Worm (Caenorhabditis elegans): ENCODE results near the gene snr-1.

The snr-1 gene

ce11 chrIV:17084317-17084716 is 3.5 kb upstream of the snr-1 start:
- TF ChIP-seq sptf-1 (tag; optimal IDR thresholded peaks at IDR 0.05) (no peak), blmp-1 (tag; optimal IDR thresholded peaks at IDR 0.05) (no peak), snpc-4 (tag; optimal IDR thresholded peaks at IDR 0.05) (no peak)

DNA sequence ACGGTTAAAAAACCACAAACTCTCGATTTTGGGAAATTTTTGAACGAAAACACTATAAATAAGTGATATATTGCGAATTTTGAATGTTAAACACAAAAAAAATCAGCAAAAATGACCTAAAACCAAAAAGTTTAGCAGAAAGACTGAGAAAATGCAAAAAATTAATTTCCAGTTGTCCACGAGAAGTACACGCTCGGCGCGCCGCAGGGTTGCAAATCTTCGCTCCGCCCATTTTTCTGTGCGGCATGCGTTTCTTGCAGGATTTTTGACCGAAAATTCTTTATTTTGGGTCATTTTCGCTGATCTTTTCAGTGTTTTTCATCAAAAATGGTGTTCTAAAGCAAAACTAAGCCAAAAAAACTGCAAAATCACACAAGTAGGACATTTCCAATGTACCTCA is 3.0 kb upstream of the snr-1 start:
- TF ChIP-seq M03D4.4 (tag; optimal IDR thresholded peaks at IDR 0.05) = no peak
- no peak for TF ChIP-seq lin-13 (tag; optimal IDR thresholded peaks at IDR 0.05)
- TF ChIP-seq zip-8 (tag; optimal IDR thresholded peaks at IDR 0.05) = no peak

DNA sequence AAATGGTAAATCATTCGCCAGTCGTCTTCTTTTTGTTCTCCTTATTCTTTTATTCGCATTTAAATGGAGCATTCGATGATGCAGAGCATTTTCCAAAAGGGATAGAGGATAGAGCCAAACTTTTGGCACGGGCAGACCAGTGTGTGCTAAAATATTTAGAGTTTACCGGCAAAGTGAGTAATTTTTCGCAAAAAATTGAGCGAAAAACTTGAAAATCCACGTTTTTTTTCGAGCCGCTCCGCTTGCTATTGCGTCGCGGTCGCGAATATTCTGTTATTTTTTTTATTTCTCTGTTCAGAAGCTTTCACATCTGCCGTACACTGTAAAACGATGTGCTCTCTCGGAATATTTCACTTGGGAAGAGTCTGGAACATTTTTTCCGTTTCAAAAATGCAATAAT is 1.0 kb downstream of the snr-1 start, which contains the start of gene Y116A8C.43:
Y116A8C.43 (plus strand) TSS at position 3 of the 400 bp plus-strand sequence.
- no peak for TF ChIP-seq lsy-2 (tag; optimal IDR thresholded peaks at IDR 0.05)
- no peak for TF ChIP-seq bed-3 (GFP tag; optimal IDR thresholded peaks at IDR 0.05)
- no peak for TF ChIP-seq nhr-76 (tag; optimal IDR thresholded peaks at IDR 0.05)
- no peak for TF ChIP-seq snpc-4 (tag; optimal IDR thresholded peaks at IDR 0.05)
- no peak for TF ChIP-seq ceh-39 (tag; optimal IDR thresholded peaks at IDR 0.05)
- no peak for TF ChIP-seq cnd-1 (tag; optimal IDR thresholded peaks at IDR 0.05)
- no peak for TF ChIP-seq M03D4.4 (tag; optimal IDR thresholded peaks at IDR 0.05)
- no peak for TF ChIP-seq mab-5 (tag; optimal IDR thresholded peaks at IDR 0.05)
- TF ChIP-seq unc-62 (GFP tag; optimal IDR thresholded peaks at IDR 0.05) = no peak
- TF ChIP-seq unc-120 (tag; optimal IDR thresholded peaks at IDR 0.05; ENCODE audit: poor library complexity, severe bottlenecking) = no peak
- no peak for TF ChIP-seq mls-2 (tag; optimal IDR thresholded peaks at IDR 0.05)
- no peak for TF ChIP-seq ztf-11 (tag; optimal IDR thresholded peaks at IDR 0.05)
- no peak for TF ChIP-seq flh-1 (GFP tag; optimal IDR thresholded peaks at IDR 0.05)
- TF ChIP-seq nhr-2 (tag; optimal IDR thresholded peaks at IDR 0.05) = no peak
- TF ChIP-seq drap-1 (GFP tag; optimal IDR thresholded peaks at IDR 0.05) = no peak
- TF ChIP-seq unc-39 (tag; optimal IDR thresholded peaks at IDR 0.05) = no peak
- no peak for TF ChIP-seq sem-2 (GFP tag; optimal IDR thresholded peaks at IDR 0.05)
- no peak for TF ChIP-seq ceh-43 (GFP tag; optimal IDR thresholded peaks at IDR 0.05)
- no peak for TF ChIP-seq lin-32 (GFP tag; optimal IDR thresholded peaks at IDR 0.05)

DNA sequence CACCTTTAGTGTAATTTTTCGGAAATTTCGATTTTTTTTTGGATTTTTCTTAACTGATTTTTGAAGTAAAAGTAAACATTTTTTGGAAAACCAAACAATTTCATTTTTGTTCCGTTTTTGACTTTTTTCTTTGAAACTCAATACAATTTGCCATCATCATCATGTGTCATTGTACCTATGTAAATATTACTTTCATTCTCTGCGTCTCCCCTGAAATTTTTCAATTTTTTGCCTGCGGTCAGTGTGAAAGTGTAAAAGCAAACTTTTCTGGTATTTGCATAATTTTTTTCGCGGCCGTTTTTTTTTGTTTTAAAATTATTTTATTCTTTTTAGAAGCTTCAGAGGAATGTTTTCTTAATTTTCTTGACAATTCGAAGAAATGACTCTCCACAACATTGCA is 5.9 kb downstream of the snr-1 start, which contains the start of gene Y116A8C.29:
Y116A8C.29 (plus strand) TSS at position 328 of the 400 bp plus-strand sequence.
- no peak for TF ChIP-seq mep-1 (tag; optimal IDR thresholded peaks at IDR 0.05)
- no peak for TF ChIP-seq unc-120 (tag; optimal IDR thresholded peaks at IDR 0.05; ENCODE audit: poor library complexity, severe bottlenecking)
- no peak for TF ChIP-seq cnd-1 (tag; optimal IDR thresholded peaks at IDR 0.05)

- TF ChIP-seq lin-32 (GFP tag; optimal IDR thresholded peaks at IDR 0.05) (no peak), cnd-1 (tag; optimal IDR thresholded peaks at IDR 0.05) (no peak), blmp-1 (tag; optimal IDR thresholded peaks at IDR 0.05) (no peak), mls-2 (tag; optimal IDR thresholded peaks at IDR 0.05) (no peak), elt-1 (tag; optimal IDR thresholded peaks at IDR 0.05; ENCODE audit: borderline replicate concordance, insufficient read depth) (no peak), lin-13 (tag; optimal IDR thresholded peaks at IDR 0.05) (no peak), unc-120 (tag; optimal IDR thresholded peaks at IDR 0.05; ENCODE audit: poor library complexity, severe bottlenecking) (no peak), nhr-76 (tag; optimal IDR thresholded peaks at IDR 0.05) (no peak), ceh-39 (tag; optimal IDR thresholded peaks at IDR 0.05) (no peak), pha-4 (tag; optimal IDR thresholded peaks at IDR 0.05) (no peak)
These were observed 8.3 kb downstream of the snr-1 start, which contains the start of gene Y116A8C.27 for ce11 chrIV:17096168-17096567. Y116A8C.27 (minus strand) TSS chrIV:17096268.

DNA sequence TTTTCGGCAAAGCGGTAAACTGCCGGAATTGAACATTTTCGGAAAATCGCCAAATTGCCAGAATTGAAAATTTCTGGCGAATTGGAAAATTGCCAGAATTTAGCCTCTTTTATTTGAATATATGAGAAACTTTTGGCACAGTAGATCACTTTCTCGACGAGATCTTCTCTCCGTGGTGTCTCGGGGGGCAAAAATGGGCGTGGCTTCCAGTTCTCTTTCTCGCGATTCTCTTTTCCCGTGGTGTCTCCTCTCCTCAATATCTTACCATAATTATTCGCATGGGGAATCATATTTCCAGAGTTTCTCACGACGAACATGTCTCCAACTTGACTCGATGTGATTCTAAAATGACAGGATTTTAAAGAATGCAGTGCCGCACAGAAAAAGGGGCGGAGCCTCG is 11.3 kb downstream of the snr-1 start:
- TF ChIP-seq sem-2 (GFP tag; optimal IDR thresholded peaks at IDR 0.05) (no peak), cnd-1 (tag; optimal IDR thresholded peaks at IDR 0.05) (peak; percentile 30), sptf-1 (tag; optimal IDR thresholded peaks at IDR 0.05) (peak; percentile 18)

- TF ChIP-seq flh-1 (GFP tag; optimal IDR thresholded peaks at IDR 0.05) (no peak), mab-5 (tag; optimal IDR thresholded peaks at IDR 0.05) (no peak), drap-1 (GFP tag; optimal IDR thresholded peaks at IDR 0.05) (no peak), elt-1 (tag; optimal IDR thresholded peaks at IDR 0.05; ENCODE audit: borderline replicate concordance, insufficient read depth) (no peak), unc-39 (tag; optimal IDR thresholded peaks at IDR 0.05) (no peak), tbx-8 (GFP tag; optimal IDR thresholded peaks at IDR 0.05) (no peak), ceh-43 (GFP tag; optimal IDR thresholded peaks at IDR 0.05) (no peak), unc-120 (tag; optimal IDR thresholded peaks at IDR 0.05; ENCODE audit: poor library complexity, severe bottlenecking) (no peak), ztf-11 (tag; optimal IDR thresholded peaks at IDR 0.05) (no peak), lin-32 (GFP tag; optimal IDR thresholded peaks at IDR 0.05) (no peak), nhr-2 (tag; optimal IDR thresholded peaks at IDR 0.05) (no peak)
These were observed 12.3 kb downstream of the snr-1 start, which contains the start of gene bca-2 for ce11 chrIV:17100148-17100547. bca-2 (minus strand) TSS chrIV:17100248.
